Worm (Caenorhabditis elegans): Measurements from ENCODE around the gene F53E4.1.

DNA sequence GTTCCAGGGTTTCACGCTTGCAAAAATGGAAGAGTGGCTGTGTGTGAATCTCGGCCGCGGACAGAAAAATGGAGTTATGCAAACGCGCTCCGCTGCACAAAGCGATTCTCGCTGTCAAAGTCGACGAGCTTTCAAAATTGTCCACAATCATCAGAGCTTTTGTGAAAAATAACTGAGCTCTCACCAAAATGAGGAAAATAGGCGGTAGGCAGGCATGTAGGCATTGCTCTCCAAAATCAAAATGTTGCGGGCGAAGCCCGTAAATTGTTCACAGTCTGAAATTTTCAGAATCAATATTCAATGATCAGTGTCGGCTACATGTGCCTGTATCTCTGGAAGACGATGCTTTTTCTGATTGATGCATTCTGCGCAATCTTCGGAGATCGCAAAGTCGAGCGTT lies 770 bp upstream of the F53E4.1 start, which contains the start of gene K06B4.4:
- TF ChIP-seq ztf-29 (GFP tag; IDR thresholded peaks at IDR 0.05), result no peak
- TF ChIP-seq flt-1 (GFP tag; IDR thresholded peaks at IDR 0.05), result no peak
- no peak for TF ChIP-seq T22C8.4 (GFP tag; IDR thresholded peaks at IDR 0.05)
- no peak for TF ChIP-seq ztf-23 (GFP tag; IDR thresholded peaks at IDR 0.05)
- no peak for TF ChIP-seq klf-2 (GFP tag; conservative IDR thresholded peaks at IDR 0.05)
- TF ChIP-seq cog-1 (tag; optimal IDR thresholded peaks at IDR 0.05), result no peak
- no peak for TF ChIP-seq ref-1 (GFP tag; conservative IDR thresholded peaks at IDR 0.05)
